Worm (Caenorhabditis elegans) whole organism, L4/young adult: Measurements from ENCODE around the gene par-5.

Experiments used
- W03F9.2 ChIP-seq: fragments of 150-350 bp; optimal IDR thresholded peaks from 2 replicates; lab custom pipeline; 2014; ENCODE audit warnings: missing biosample characterization, missing genetic modification characterization
- him-1 ChIP-seq: sonication (generic microtip); optimal IDR thresholded peaks from 2 replicates; lab custom pipeline; 2016; ENCODE audit warnings: missing genotype, missing genetic modification reagents, missing genetic modification characterization, missing compliant biosample characterization

ce11 chrIV:11788383-11788963 lies 33.3 kb downstream of the par-5 start:
- no peak for TF ChIP-seq him-1 (tag; lab: Kevin White, UChicago)
- no peak for TF ChIP-seq W03F9.2 (tag; lab: Kevin White, UChicago)
